Fruit fly (Drosophila melanogaster) whole organism, prepupa: ENCODE results near the gene CARPA.

Source experiments
- Blimp-1 ChIP-seq: fragments of 200-800 bp; sonication (Bioruptor generic); optimal IDR thresholded peaks from 3 replicates; lab custom pipeline; 2017; ENCODE audit warnings: missing biosample characterization, missing genetic modification characterization, mild to moderate bottlenecking, moderate library complexity, missing genetic modification reagents
- CG11762 ChIP-seq: fragments of 200-800 bp; sonication (Bioruptor generic); optimal IDR thresholded peaks from 3 replicates; lab custom pipeline; 2016; ENCODE audit warnings: missing biosample characterization, missing genetic modification characterization; ENCODE audit not compliant: insufficient read depth
- CG11902 ChIP-seq: fragments of 200-800 bp; sonication (Bioruptor generic); optimal IDR thresholded peaks from 3 replicates; lab custom pipeline; 2016; ENCODE audit warnings: missing biosample characterization, missing genetic modification characterization
- CG1621 ChIP-seq: fragments of 200-800 bp; sonication (Bioruptor generic); optimal IDR thresholded peaks from 3 replicates; lab custom pipeline; 2018; ENCODE audit warnings: missing biosample characterization, mild to moderate bottlenecking, missing genetic modification characterization
- CG16779 ChIP-seq: fragments of 200-800 bp; sonication (Bioruptor generic); optimal IDR thresholded peaks from 3 replicates; lab custom pipeline; 2017; ENCODE audit warnings: missing biosample characterization, mild to moderate bottlenecking, missing genetic modification characterization
- CG3032 ChIP-seq: fragments of 200-800 bp; optimal IDR thresholded peaks from 2 replicates; lab custom pipeline; 2019; ENCODE audit warnings: missing biosample characterization, mild to moderate bottlenecking, missing genetic modification characterization, moderate library complexity
- CG3919 ChIP-seq: fragments of 200-800 bp; sonication (Bioruptor generic); optimal IDR thresholded peaks from 3 replicates; lab custom pipeline; 2016; ENCODE audit warnings: missing biosample characterization, missing genetic modification characterization
- CG6808 ChIP-seq: fragments of 200-800 bp; sonication (Bioruptor generic); optimal IDR thresholded peaks from 3 replicates; lab custom pipeline; 2017; ENCODE audit warnings: missing biosample characterization, missing genetic modification characterization, mild to moderate bottlenecking, moderate library complexity, missing genetic modification reagents
- CG8119 ChIP-seq: fragments of 200-800 bp; sonication (Bioruptor generic); IDR thresholded peaks from 3 replicates; pipeline ENCODE4 v1.3.6; 2022; ENCODE audit warnings: missing biosample characterization, missing genetic modification characterization
- CG8319 ChIP-seq: fragments of 200-800 bp; sonication (Bioruptor generic); optimal IDR thresholded peaks from 3 replicates; lab custom pipeline; 2016; ENCODE audit warnings: missing biosample characterization, missing genetic modification characterization
- CG8632 ChIP-seq: fragments of 200-800 bp; sonication (Bioruptor generic); optimal IDR thresholded peaks from 3 replicates; lab custom pipeline; 2016; ENCODE audit warnings: missing biosample characterization, missing genetic modification characterization
- Eip93F ChIP-seq: fragments of 200-800 bp; sonication (Bioruptor generic); optimal IDR thresholded peaks from 2 replicates; lab custom pipeline; 2016; ENCODE audit warnings: missing biosample characterization, mild to moderate bottlenecking, missing genetic modification characterization
- Ets21C ChIP-seq: fragments of 200-800 bp; sonication (Bioruptor generic); optimal IDR thresholded peaks from 3 replicates; lab custom pipeline; 2016; ENCODE audit warnings: missing biosample characterization, missing genetic modification characterization
- Gug ChIP-seq: fragments of 200-800 bp; sonication (Bioruptor generic); IDR thresholded peaks from 2 replicates; pipeline ENCODE4 v1.3.6; 2022; ENCODE audit warnings: missing biosample characterization, missing genetic modification characterization
- Hr38 ChIP-seq: sonication (Bioruptor generic); optimal IDR thresholded peaks from 2 replicates; lab custom pipeline; 2016; ENCODE audit warnings: missing biosample characterization, missing genetic modification characterization
- Hr39 ChIP-seq: fragments of 200-800 bp; sonication (Bioruptor generic); optimal IDR thresholded peaks from 2 replicates; lab custom pipeline; 2016; ENCODE audit warnings: missing biosample characterization, missing genetic modification characterization
- OdsH ChIP-seq: fragments of 200-800 bp; sonication (Bioruptor generic); optimal IDR thresholded peaks from 3 replicates; lab custom pipeline; 2016; ENCODE audit warnings: missing biosample characterization, missing genetic modification characterization
- Sox14 ChIP-seq: fragments of 200-800 bp; sonication (Bioruptor generic); optimal IDR thresholded peaks from 3 replicates; lab custom pipeline; 2016; ENCODE audit warnings: missing biosample characterization, missing genetic modification characterization
- Sox15 ChIP-seq: fragments of 200-800 bp; sonication (Bioruptor generic); optimal IDR thresholded peaks from 3 replicates; lab custom pipeline; 2016; ENCODE audit warnings: missing biosample characterization, missing genetic modification characterization
- acj6 ChIP-seq: fragments of 200-800 bp; sonication (Bioruptor generic); optimal IDR thresholded peaks from 3 replicates; lab custom pipeline; 2016; ENCODE audit warnings: missing biosample characterization, missing genetic modification characterization
- eg ChIP-seq: fragments of 200-800 bp; sonication (Bioruptor generic); IDR thresholded peaks from 3 replicates; pipeline ENCODE4 v1.3.6; 2022; ENCODE audit warnings: missing biosample characterization, missing genetic modification characterization
- esn ChIP-seq: fragments of 200-800 bp; sonication (Bioruptor generic); optimal IDR thresholded peaks from 2 replicates; lab custom pipeline; 2016; ENCODE audit warnings: missing biosample characterization, mild to moderate bottlenecking, missing genetic modification characterization, moderate library complexity
- fd59A ChIP-seq: fragments of 200-800 bp; sonication (Bioruptor generic); optimal IDR thresholded peaks from 2 replicates; lab custom pipeline; 2017; ENCODE audit warnings: missing biosample characterization, mild to moderate bottlenecking, missing genetic modification characterization, missing genetic modification reagents
- fkh ChIP-seq: fragments of 200-800 bp; sonication (Bioruptor generic); optimal IDR thresholded peaks from 3 replicates; lab custom pipeline; 2017; ENCODE audit warnings: missing biosample characterization, mild to moderate bottlenecking, missing genetic modification characterization, moderate library complexity
- net ChIP-seq: fragments of 200-800 bp; sonication (Bioruptor generic); optimal IDR thresholded peaks from 3 replicates; lab custom pipeline; 2016; ENCODE audit warnings: missing biosample characterization, missing genetic modification characterization
- svp ChIP-seq: fragments of 200-800 bp; sonication (Bioruptor generic); peaks from one replicate; lab custom pipeline; 2016; ENCODE audit warnings: missing biosample characterization, missing genetic modification characterization
- topi ChIP-seq: fragments of 200-800 bp; sonication (Bioruptor generic); optimal IDR thresholded peaks from 3 replicates; lab custom pipeline; 2016; ENCODE audit warnings: missing biosample characterization, missing genetic modification characterization
- vri ChIP-seq: fragments of 200-800 bp; sonication (Bioruptor generic); optimal IDR thresholded peaks from 3 replicates; lab custom pipeline; 2016; ENCODE audit warnings: missing biosample characterization, mild to moderate bottlenecking, missing genetic modification characterization

The CARPA gene

dm6 chrX:7891596-7892538 is 65.9 kb downstream of the CARPA start, which contains the start of gene Nek2 (continued):
- peak; percentile 34 for TF ChIP-seq CG3032
- no peak for TF ChIP-seq net (GFP tag; lab: Kevin White, UChicago)
- TF ChIP-seq esn (GFP tag; lab: Kevin White, UChicago): peak; percentile 18
- TF ChIP-seq CG11762 (GFP tag; lab: Kevin White, UChicago): no peak
- TF ChIP-seq Blimp-1 (GFP tag; lab: Kevin White, UChicago): peak; percentile 6
- no peak for TF ChIP-seq fd59A (GFP tag; lab: Kevin White, UChicago)
- TF ChIP-seq CG8319 (GFP tag; lab: Kevin White, UChicago): no peak
- TF ChIP-seq CG3919 (GFP tag; lab: Kevin White, UChicago): peak; percentile 33
- TF ChIP-seq vri (GFP tag; lab: Kevin White, UChicago): peak; percentile 15
- TF ChIP-seq svp (GFP tag; lab: Kevin White, UChicago): peak; percentile 37
- no peak for TF ChIP-seq CG1621 (tag; lab: Kevin White, UChicago)
- peak; percentile 50 for TF ChIP-seq CG6808 (GFP tag; lab: Kevin White, UChicago)
- no peak for TF ChIP-seq Gug (GFP tag; lab: Robert Waterston, UW)
- no peak for TF ChIP-seq CG8119 (GFP tag; lab: Robert Waterston, UW)
- no peak for TF ChIP-seq Hr38 (GFP tag; lab: Kevin White, UChicago)
- TF ChIP-seq eg (GFP tag; lab: Robert Waterston, UW): no peak
- no peak for TF ChIP-seq Eip93F (GFP tag; lab: Kevin White, UChicago)
- TF ChIP-seq acj6 (GFP tag; lab: Kevin White, UChicago): peak; percentile 14
- no peak for TF ChIP-seq Sox14 (GFP tag; lab: Kevin White, UChicago)
- TF ChIP-seq CG11902: no peak
- no peak for TF ChIP-seq topi (GFP tag; lab: Kevin White, UChicago)
- no peak for TF ChIP-seq Ets21C (GFP tag; lab: Kevin White, UChicago)
- TF ChIP-seq CG8632 (GFP tag; lab: Kevin White, UChicago): no peak
- TF ChIP-seq CG16779 (tag; lab: Kevin White, UChicago): no peak
- no peak for TF ChIP-seq OdsH
- TF ChIP-seq Hr39 (GFP tag; lab: Kevin White, UChicago): no peak
- TF ChIP-seq Sox15: no peak
- no peak for TF ChIP-seq fkh (GFP tag; lab: Kevin White, UChicago)
- TF ChIP-seq, all 60 proteins: peak for 21
